Fruit fly (Drosophila melanogaster): ENCODE data around the gene wnd.

The wnd gene

dm6 chr3L:19580709-19581227, 54.8 kb downstream of the wnd start:
- TF ChIP-seq noc (tag; optimal IDR thresholded peaks at IDR 0.05), result no peak

- no peak for TF ChIP-seq noc (tag; optimal IDR thresholded peaks at IDR 0.05)
Observed at dm6 chr3L:19579346-19579745, 56.2 kb downstream of the wnd start.

dm6 chr3L:19575650-19576049, 59.9 kb downstream of the wnd start:
- no peak for TF ChIP-seq noc (tag; optimal IDR thresholded peaks at IDR 0.05)

- no peak for TF ChIP-seq noc (tag; optimal IDR thresholded peaks at IDR 0.05)
Observed at dm6 chr3L:19574452-19574851, 61.1 kb downstream of the wnd start.
